Worm (Caenorhabditis elegans): ENCODE measurements around the gene erl-1.

Gene erl-1

DNA sequence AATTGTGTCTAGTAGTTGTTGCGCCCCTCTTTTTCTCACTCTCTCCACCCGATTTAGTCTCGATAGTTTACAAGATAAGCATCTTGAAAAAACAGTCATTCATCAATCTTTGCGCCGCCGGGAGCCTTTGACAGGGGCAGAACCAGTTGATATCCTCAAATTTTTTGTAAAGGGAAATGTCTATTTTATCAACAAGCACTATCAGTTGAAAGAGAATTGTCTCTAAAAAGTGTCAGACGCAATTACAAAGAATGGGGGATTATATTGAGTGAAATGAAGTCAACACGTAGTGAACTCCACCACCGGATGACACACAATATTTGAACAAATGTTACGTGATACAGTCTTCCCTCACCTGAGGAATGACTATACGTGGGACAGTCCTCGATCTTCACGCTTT lies 46.4 kb downstream of the erl-1 start:
- no peak for TF ChIP-seq ceh-88 (GFP tag; IDR thresholded peaks at IDR 0.05)
- no peak for TF ChIP-seq skn-1 (tag; optimal IDR thresholded peaks at IDR 0.05)
- no peak for TF ChIP-seq nhr-84 (tag; optimal IDR thresholded peaks at IDR 0.05)
- no peak for TF ChIP-seq lsy-2 (tag; optimal IDR thresholded peaks at IDR 0.05)
- peak; percentile 12 for TF ChIP-seq blmp-1 (tag; optimal IDR thresholded peaks at IDR 0.05)
- TF ChIP-seq ceh-8 (GFP tag; optimal IDR thresholded peaks at IDR 0.05), result no peak
- no peak for TF ChIP-seq nhr-20 (tag; optimal IDR thresholded peaks at IDR 0.05)
- no peak for TF ChIP-seq grh-1 (GFP tag; IDR thresholded peaks at IDR 0.05)
- TF ChIP-seq lin-15B (tag; optimal IDR thresholded peaks at IDR 0.05), result no peak
- TF ChIP-seq ceh-82 (tag; optimal IDR thresholded peaks at IDR 0.05), result no peak
- no peak for TF ChIP-seq aly-2 (tag; optimal IDR thresholded peaks at IDR 0.05)
- TF ChIP-seq ets-5 (GFP tag; IDR thresholded peaks at IDR 0.05), result no peak
- TF ChIP-seq rnt-1 (tag; optimal IDR thresholded peaks at IDR 0.05), result no peak
- TF ChIP-seq vab-15 (tag; optimal IDR thresholded peaks at IDR 0.05), result no peak
- TF ChIP-seq efl-1 (optimal IDR thresholded peaks at IDR 0.05), result no peak
- TF ChIP-seq efl-1 (GFP tag; optimal IDR thresholded peaks at IDR 0.05 in 1 of 2), result peak in 1 of 2 experiments; percentile 90
- no peak for TF ChIP-seq ztf-4 (tag; optimal IDR thresholded peaks at IDR 0.05)
- no peak for TF ChIP-seq elt-2 (tag; optimal IDR thresholded peaks at IDR 0.05)
- peak; percentile 16 for TF ChIP-seq lin-14 (GFP tag; optimal IDR thresholded peaks at IDR 0.05)
- TF ChIP-seq ces-1 (GFP tag; optimal IDR thresholded peaks at IDR 0.05), result no peak
- no peak for TF ChIP-seq zip-4 (GFP tag; optimal IDR thresholded peaks at IDR 0.05)
- TF ChIP-seq nhr-77 (tag; optimal IDR thresholded peaks at IDR 0.05), result no peak
- TF ChIP-seq efl-3 (GFP tag; optimal IDR thresholded peaks at IDR 0.05), result no peak
- no peak for TF ChIP-seq mef-2 (tag; optimal IDR thresholded peaks at IDR 0.05)
- no peak for TF ChIP-seq swsn-7 (tag; optimal IDR thresholded peaks at IDR 0.05)
- TF ChIP-seq nhr-11 (tag; optimal IDR thresholded peaks at IDR 0.05), result no peak
- TF ChIP-seq snpc-4 (tag; optimal IDR thresholded peaks at IDR 0.05), result no peak
- no peak for TF ChIP-seq egl-13 (tag; optimal IDR thresholded peaks at IDR 0.05)

DNA sequence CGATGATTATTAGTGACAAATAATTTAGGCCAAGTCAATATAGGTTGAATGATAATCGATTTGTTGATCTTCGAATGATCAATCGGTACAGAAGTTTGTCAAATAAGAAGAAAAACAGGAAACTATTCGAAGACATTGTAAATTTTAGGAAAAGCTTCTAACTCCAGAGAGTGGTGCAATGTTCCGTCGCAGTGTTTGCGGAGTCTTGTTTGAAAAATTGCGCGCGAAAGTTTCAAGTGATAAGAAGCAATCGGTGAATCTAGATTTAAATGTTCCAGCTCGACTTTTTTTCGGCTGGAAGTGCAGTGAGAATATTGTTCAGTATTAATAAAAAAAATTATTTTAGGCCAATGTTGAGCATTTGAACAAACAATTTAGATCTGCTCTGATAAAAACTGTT lies 47.0 kb downstream of the erl-1 start:
- TF ChIP-seq mep-1 (tag; optimal IDR thresholded peaks at IDR 0.05) (peak; percentile 19), nhr-71 (tag; optimal IDR thresholded peaks at IDR 0.05) (peak; percentile 21), egl-13 (tag; optimal IDR thresholded peaks at IDR 0.05) (no peak), swsn-7 (tag; optimal IDR thresholded peaks at IDR 0.05) (peak; percentile 3), efl-1 (optimal IDR thresholded peaks at IDR 0.05) (peak; percentile 73 to 81), efl-1 (GFP tag; optimal IDR thresholded peaks at IDR 0.05 in 1 of 2) (peak; percentile 84 to 98), ztf-11 (tag; optimal IDR thresholded peaks at IDR 0.05) (no peak), snu-23 (GFP tag; optimal IDR thresholded peaks at IDR 0.05) (no peak), dpl-1 (GFP tag; optimal IDR thresholded peaks at IDR 0.05) (peak; percentile 73 to 86 (median 85)), lsy-2 (tag; optimal IDR thresholded peaks at IDR 0.05) (peak; percentile 25 to 43), elt-3 (tag; optimal IDR thresholded peaks at IDR 0.05) (no peak), nhr-237 (tag; optimal IDR thresholded peaks at IDR 0.05) (no peak), nhr-47 (tag; optimal IDR thresholded peaks at IDR 0.05) (peak; percentile 24), rnt-1 (tag; optimal IDR thresholded peaks at IDR 0.05) (peak; percentile 26), F16B12.6 (tag; optimal IDR thresholded peaks at IDR 0.05) (peak; percentile 80), lin-35 (GFP tag; optimal IDR thresholded peaks at IDR 0.05) (peak; percentile 74 to 82)

DNA sequence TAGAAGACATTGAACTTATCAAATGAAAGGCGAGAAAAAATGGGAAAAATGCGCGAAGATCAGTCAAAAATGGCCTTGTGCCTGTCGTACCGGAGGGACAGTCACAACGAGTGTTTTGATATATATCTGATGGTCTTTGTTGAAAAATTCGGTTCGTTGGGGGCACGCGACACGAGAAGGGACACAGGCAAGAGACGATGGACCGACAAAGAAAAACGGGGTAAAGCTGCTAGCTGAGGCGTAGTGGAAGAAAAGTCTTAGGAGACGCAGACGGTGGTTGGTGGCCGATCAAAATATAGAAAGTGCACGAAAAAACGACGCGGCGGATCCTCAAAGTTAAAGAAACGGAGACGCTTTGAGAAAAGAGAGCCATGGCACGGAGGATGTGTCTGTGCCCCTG lies 47.5 kb downstream of the erl-1 start:
- TF ChIP-seq nhr-71 (tag; optimal IDR thresholded peaks at IDR 0.05) (peak; percentile 60), blmp-1 (tag; optimal IDR thresholded peaks at IDR 0.05) (peak; percentile 32), nhr-20 (tag; optimal IDR thresholded peaks at IDR 0.05) (peak; percentile 21), dsc-1 (tag; optimal IDR thresholded peaks at IDR 0.05) (peak; percentile 12), ztf-4 (tag; optimal IDR thresholded peaks at IDR 0.05) (no peak), nhr-237 (tag; optimal IDR thresholded peaks at IDR 0.05) (no peak), unc-130 (tag; optimal IDR thresholded peaks at IDR 0.05) (peak; percentile 22), dpl-1 (GFP tag; optimal IDR thresholded peaks at IDR 0.05) (peak in 2 of 3 experiments; percentile 1 to 36), snu-23 (GFP tag; optimal IDR thresholded peaks at IDR 0.05) (peak; percentile 34), nhr-85 (tag) (no peak), rnt-1 (tag; optimal IDR thresholded peaks at IDR 0.05) (peak; percentile 54), ceh-82 (tag; optimal IDR thresholded peaks at IDR 0.05) (peak in 1 of 3 experiments; percentile 44), mep-1 (tag; optimal IDR thresholded peaks at IDR 0.05) (peak; percentile 13), lsy-2 (tag; optimal IDR thresholded peaks at IDR 0.05) (peak in 1 of 2 experiments; percentile 39), nhr-19 (GFP tag; conservative IDR thresholded peaks at IDR 0.05) (peak; percentile 22; the same call in 1 of the 2 replicates), grh-1 (GFP tag; IDR thresholded peaks at IDR 0.05) (no peak), mdl-1 (tag; optimal IDR thresholded peaks at IDR 0.05) (peak in 1 of 2 experiments; percentile 39), C34B4.2 (tag; optimal IDR thresholded peaks at IDR 0.05) (no peak), ceh-8 (GFP tag; optimal IDR thresholded peaks at IDR 0.05) (no peak), nhr-28 (tag; optimal IDR thresholded peaks at IDR 0.05) (no peak), efl-1 (optimal IDR thresholded peaks at IDR 0.05) (peak; percentile 38 to 54), efl-1 (GFP tag; optimal IDR thresholded peaks at IDR 0.05 in 1 of 2) (peak; percentile 21 to 63), lin-14 (GFP tag; optimal IDR thresholded peaks at IDR 0.05) (peak; percentile 76), F16B12.6 (tag; optimal IDR thresholded peaks at IDR 0.05) (peak; percentile 25)
